Worm (Caenorhabditis elegans) whole organism, L4 larva: ENCODE measurements around the gene lido-11.

Experiments
- F26F4.8 ChIP-seq: fragments of 200-800 bp; sonication (Bioruptor generic); conservative IDR thresholded peaks from 2 replicates; pipeline ENCODE4 v1.3.6; 2022; ENCODE audit warnings: missing genetic modification characterization, missing compliant biosample characterization
- F37D6.2 ChIP-seq: sonication (generic microtip); optimal IDR thresholded peaks from 2 replicates; lab custom pipeline; 2016; ENCODE audit warnings: mild to moderate bottlenecking, missing genetic modification characterization, missing compliant biosample characterization
- R02D3.7 ChIP-seq: fragments of 150-350 bp; sonication (generic microtip); optimal IDR thresholded peaks from 3 replicates; lab custom pipeline; 2014; ENCODE audit warnings: missing biosample characterization, missing genetic modification characterization
- T26A8.4 ChIP-seq: fragments of 200-800 bp; sonication (Bioruptor generic); IDR thresholded peaks from 2 replicates; pipeline ENCODE4 v1.3.6; 2022; ENCODE audit warnings: missing genetic modification characterization, missing compliant biosample characterization
- Y105C5A.15 ChIP-seq: fragments of 200-800 bp; sonication (Bioruptor generic); IDR thresholded peaks from 2 replicates; pipeline ENCODE4 v1.3.6; 2022; ENCODE audit warnings: missing genetic modification characterization, missing compliant biosample characterization
- Y5F2A.4 ChIP-seq: fragments of 200-800 bp; sonication (Bioruptor generic); optimal IDR thresholded peaks from 2 replicates; lab custom pipeline; 2018; ENCODE audit warnings: mild to moderate bottlenecking, missing genetic modification characterization, missing compliant biosample characterization
- aha-1 ChIP-seq: fragments of 150-350 bp; peaks from one replicate; lab custom pipeline; 2014; ENCODE audit warnings: missing biosample characterization, missing genetic modification characterization
- ceh-20 ChIP-seq: fragments of 200-800 bp; sonication (Bioruptor generic); IDR thresholded peaks from 2 replicates; pipeline ENCODE4 v1.3.6; 2022; ENCODE audit warnings: missing genetic modification reagents, missing genetic modification characterization, missing compliant biosample characterization
- ceh-28 ChIP-seq: fragments of 150-350 bp; optimal IDR thresholded peaks from 2 replicates; lab custom pipeline; 2014; ENCODE audit warnings: missing biosample characterization, missing genetic modification reagents, missing genetic modification characterization
- ces-1 ChIP-seq: fragments of 150-350 bp; sonication (generic microtip); optimal IDR thresholded peaks from 4 replicates; lab custom pipeline; 2014; ENCODE audit warnings: missing biosample characterization, missing genetic modification reagents, missing genetic modification characterization
- daf-12 ChIP-seq: fragments of 150-350 bp; optimal IDR thresholded peaks from 2 replicates; lab custom pipeline; 2014; ENCODE audit warnings: missing biosample characterization, missing genetic modification reagents, missing genetic modification characterization
- daf-19 ChIP-seq: fragments of 200-800 bp; sonication (Bioruptor generic); conservative IDR thresholded peaks from 2 replicates; pipeline ENCODE4 v1.3.6; 2022; ENCODE audit warnings: missing genetic modification characterization, missing compliant biosample characterization
- dmd-6 ChIP-seq: fragments of 200-800 bp; sonication (Bioruptor generic); IDR thresholded peaks from 2 replicates; pipeline ENCODE4 v1.3.6; 2022; ENCODE audit warnings: missing genetic modification reagents, missing genetic modification characterization, missing compliant biosample characterization
- dmd-8 ChIP-seq: fragments of 200-800 bp; sonication (Bioruptor generic); IDR thresholded peaks from 2 replicates; pipeline ENCODE4 v1.3.6; 2022; ENCODE audit warnings: missing genetic modification characterization, missing compliant biosample characterization
- dmd-9 ChIP-seq: fragments of 200-800 bp; sonication (Bioruptor generic); IDR thresholded peaks from 2 replicates; pipeline ENCODE4 v1.3.6; 2022; ENCODE audit warnings: missing genetic modification reagents, missing genetic modification characterization, missing compliant biosample characterization
- dpl-1 ChIP-seq: fragments of 150-350 bp; optimal IDR thresholded peaks from 2 replicates; lab custom pipeline; 2014; ENCODE audit warnings: missing biosample characterization, missing genetic modification reagents, missing genetic modification characterization
- egl-43 ChIP-seq: fragments of 200-800 bp; sonication (Bioruptor generic); IDR thresholded peaks from 2 replicates; pipeline ENCODE4 v1.3.6; 2022; ENCODE audit warnings: missing genetic modification reagents, missing genetic modification characterization, missing compliant biosample characterization
- fkh-10 ChIP-seq: fragments of 150-350 bp; optimal IDR thresholded peaks from 2 replicates; lab custom pipeline; 2014; ENCODE audit warnings: missing biosample characterization, missing genetic modification reagents, missing genetic modification characterization
- fos-1 ChIP-seq: fragments of 150-350 bp; optimal IDR thresholded peaks from 2 replicates; lab custom pipeline; 2014; ENCODE audit warnings: missing biosample characterization, missing genetic modification characterization
- gei-8 ChIP-seq: fragments of 200-800 bp; sonication (Bioruptor generic); optimal IDR thresholded peaks from 2 replicates; lab custom pipeline; 2018; ENCODE audit warnings: mild to moderate bottlenecking, missing genetic modification characterization, missing compliant biosample characterization
- hlh-11 ChIP-seq: fragments of 200-800 bp; sonication (Bioruptor generic); optimal IDR thresholded peaks from 2 replicates; lab custom pipeline; 2018; ENCODE audit warnings: mild to moderate bottlenecking, missing genetic modification characterization, missing compliant biosample characterization
- hlh-30 ChIP-seq: sonication (generic microtip); optimal IDR thresholded peaks from 2 replicates; lab custom pipeline; 2017; ENCODE audit warnings: antibody characterized with exemption, mild to moderate bottlenecking, missing genetic modification characterization, missing compliant biosample characterization; ENCODE audit not compliant: insufficient read depth
- lin-1 ChIP-seq: fragments of 200-800 bp; sonication (Bioruptor generic); IDR thresholded peaks from 2 replicates; pipeline ENCODE4 v1.3.6; 2022; ENCODE audit warnings: missing genetic modification reagents, missing genetic modification characterization, missing compliant biosample characterization
- lin-15B ChIP-seq: fragments of 150-350 bp; sonication (generic microtip); optimal IDR thresholded peaks from 3 replicates; lab custom pipeline; 2014; ENCODE audit warnings: missing biosample characterization, missing genetic modification characterization
- lir-3 ChIP-seq: sonication (generic microtip); optimal IDR thresholded peaks from 2 replicates; lab custom pipeline; 2016; ENCODE audit warnings: mild to moderate bottlenecking, missing genetic modification characterization, missing compliant biosample characterization
- nhr-28 ChIP-seq: fragments of 150-350 bp; optimal IDR thresholded peaks from 2 replicates; lab custom pipeline; 2014; ENCODE audit warnings: missing biosample characterization, missing genetic modification characterization
- nhr-76 ChIP-seq: fragments of 150-350 bp; optimal IDR thresholded peaks from 2 replicates; lab custom pipeline; 2014; ENCODE audit warnings: missing biosample characterization, missing genetic modification characterization
- nhr-77 ChIP-seq: fragments of 150-350 bp; optimal IDR thresholded peaks from 2 replicates; lab custom pipeline; 2014; ENCODE audit warnings: missing biosample characterization, missing genetic modification characterization
- pha-4 ChIP-seq, 2 experiments: fragments of 150-350 bp in 1 of 2; fragments of 200-800 bp in 1 of 2; sonication (Bioruptor generic) in 1 of 2; IDR thresholded peaks in 1 of 2; optimal IDR thresholded peaks in 1 of 2; 2 replicates each; pipeline versions ENCODE4 v1.3.6 to Lab custom; 2014 to 2022; ENCODE audit warnings: missing genetic modification characterization in 2 of 2, missing genetic modification reagents in 2 of 2, missing biosample characterization in 1 of 2, missing compliant biosample characterization in 1 of 2
- php-3 ChIP-seq: fragments of 200-800 bp; sonication (Bioruptor generic); IDR thresholded peaks from 2 replicates; pipeline ENCODE4 v1.3.6; 2022; ENCODE audit warnings: missing genetic modification reagents, missing genetic modification characterization, missing compliant biosample characterization
- tra-1 ChIP-seq: fragments of 200-800 bp; sonication (Bioruptor generic); IDR thresholded peaks from 2 replicates; pipeline ENCODE4 v1.3.6; 2022; ENCODE audit warnings: missing genetic modification reagents, missing genetic modification characterization, missing compliant biosample characterization
- unc-39 ChIP-seq: sonication (generic microtip); optimal IDR thresholded peaks from 2 replicates; lab custom pipeline; 2017; ENCODE audit warnings: missing biosample characterization, missing genetic modification characterization
- unc-62 ChIP-seq, 3 experiments: fragments of 150-350 bp in 1 of 3; sonication (generic microtip); optimal IDR thresholded peaks in 2 of 3; peaks in 1 of 3; 1 replicate in 1 of 3; 2 replicates in 2 of 3; lab custom pipeline; 2014 to 2017; ENCODE audit warnings: missing biosample characterization in 3 of 3, missing genetic modification characterization in 3 of 3, missing genetic modification reagents in 3 of 3, missing genotype in 1 of 3
- ztf-7 ChIP-seq: fragments of 150-350 bp; optimal IDR thresholded peaks from 2 replicates; lab custom pipeline; 2014; ENCODE audit warnings: missing biosample characterization, missing genetic modification characterization

lido-11 gene

DNA sequence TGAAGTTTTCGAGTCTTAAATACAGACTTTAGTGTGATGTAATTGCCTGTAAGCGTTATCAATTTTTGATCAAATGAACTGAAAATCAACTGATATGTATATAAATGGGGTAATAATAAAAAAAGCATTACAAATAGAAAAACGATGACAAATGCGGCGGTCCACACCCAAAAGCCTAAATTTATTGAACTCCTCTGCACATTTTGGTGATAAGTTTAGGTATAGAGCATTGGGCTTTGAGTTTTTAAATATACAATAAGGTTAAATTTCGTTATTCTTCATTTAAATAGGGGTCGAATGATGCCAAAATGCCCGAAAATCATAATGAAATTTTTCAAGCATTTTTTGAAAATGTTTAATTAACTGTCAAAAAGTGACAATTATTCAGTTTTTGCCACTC, 16.0 kb downstream of the lido-11 start, which contains the start of gene clec-3:
Gene clec-3 (minus strand): TSS at position 101 of the 400 bp plus-strand sequence.
- TF ChIP-seq R02D3.7 (tag; lab: Kevin White, UChicago) = no peak
- no peak for TF ChIP-seq daf-12 (tag; lab: Kevin White, UChicago)
- TF ChIP-seq fos-1 (tag; lab: Kevin White, UChicago) = no peak
- no peak for TF ChIP-seq Y5F2A.4 (GFP tag; lab: Kevin White, UChicago)
- TF ChIP-seq nhr-76 (tag; lab: Kevin White, UChicago) = no peak
- TF ChIP-seq lir-3 = no peak
- TF ChIP-seq dpl-1 = no peak
- TF ChIP-seq fkh-10 (GFP tag; lab: Kevin White, UChicago) = no peak
- TF ChIP-seq pha-4 (GFP tag; IDR thresholded peaks at IDR 0.05; lab: Robert Waterston, UW) = no peak
- TF ChIP-seq pha-4 (tag; optimal IDR thresholded peaks at IDR 0.05; lab: Kevin White, UChicago) = no peak
- no peak for TF ChIP-seq unc-39 (tag; lab: Kevin White, UChicago)

DNA sequence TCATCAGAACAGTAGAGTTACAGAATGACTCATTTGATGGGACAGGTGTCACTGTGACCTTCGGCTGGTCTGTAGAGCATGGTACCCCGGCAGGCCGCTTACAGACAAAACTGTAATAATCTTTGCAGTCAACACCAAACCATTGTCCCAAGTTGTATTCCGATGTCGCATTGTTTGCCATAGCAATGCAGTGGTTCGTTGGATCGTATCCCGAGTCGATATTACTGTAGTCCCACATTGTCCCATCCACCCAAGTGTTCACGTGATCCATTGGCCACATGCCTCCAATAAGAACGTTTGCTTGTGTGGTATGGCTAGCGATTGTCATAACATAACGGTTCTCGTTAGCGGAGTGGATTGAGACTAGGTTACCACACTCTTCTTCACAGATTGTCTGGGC, 17.1 kb downstream of the lido-11 start:
- TF ChIP-seq lin-1 (GFP tag; lab: Robert Waterston, UW) = no peak
- peak in 1 of 2 experiments; percentile 91 for TF ChIP-seq unc-62 (GFP tag; optimal IDR thresholded peaks at IDR 0.05 in 1 of 2; lab: Kevin White, UChicago)
- TF ChIP-seq unc-62 (tag; optimal IDR thresholded peaks at IDR 0.05; lab: Kevin White, UChicago) = no peak
- no peak for TF ChIP-seq F37D6.2
- TF ChIP-seq, all 104 proteins: peak for 1

DNA sequence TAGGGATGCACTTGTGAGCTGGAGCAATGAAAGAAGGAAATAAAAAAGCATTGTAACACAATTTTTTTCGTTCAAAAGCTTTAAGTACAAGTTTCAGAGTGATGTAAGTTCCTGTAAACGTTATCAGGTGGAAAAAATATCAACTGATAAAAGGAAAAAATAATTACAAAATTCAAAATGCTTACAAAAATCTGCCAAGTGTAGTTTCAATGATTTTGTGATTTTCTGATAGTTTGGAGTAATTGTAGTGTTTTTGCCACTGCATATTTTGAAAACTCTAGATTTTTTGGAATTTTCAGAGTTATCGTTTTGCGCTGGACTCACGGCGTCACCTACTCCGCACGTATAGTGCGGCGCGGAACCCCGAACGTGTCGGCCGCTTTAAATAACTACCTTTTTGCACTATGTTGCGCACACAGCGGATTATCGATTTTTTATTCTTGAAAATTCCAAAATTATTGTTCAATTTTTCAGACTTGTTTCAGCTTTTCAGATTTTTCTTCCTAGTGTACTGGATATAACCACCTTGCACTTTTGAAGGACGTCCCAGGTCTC, 19.7 kb downstream of the lido-11 start, which contains the start of gene clec-2:
Gene clec-2 (minus strand): TSS at position 51 of the 555 bp plus-strand sequence.
- TF ChIP-seq aha-1 (tag; lab: Kevin White, UChicago) = peak; percentile 7
- TF ChIP-seq lir-3 = no peak

DNA sequence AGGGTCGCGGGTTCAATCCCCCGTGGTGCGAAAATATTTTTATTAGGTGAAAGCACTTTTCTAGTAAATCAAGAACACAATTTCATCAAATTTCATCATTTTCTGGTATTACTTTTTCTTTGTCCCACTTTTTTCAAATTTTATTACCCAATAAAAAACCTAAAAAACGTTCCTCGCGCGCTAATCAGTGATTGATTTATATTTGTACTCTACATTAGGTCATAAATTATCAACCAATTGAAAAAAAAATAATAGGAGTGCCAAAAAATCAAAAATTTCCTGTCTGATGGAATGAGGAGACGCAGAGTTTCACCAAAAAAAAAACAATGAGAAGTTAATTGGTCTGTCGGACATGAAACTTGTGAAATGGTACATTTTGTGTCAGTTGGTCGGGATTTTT, 20.9 kb downstream of the lido-11 start:
- no peak for TF ChIP-seq daf-12 (tag; lab: Kevin White, UChicago)
- 0 out of 2 replicates have a peak, but pooled peaks have one; percentile 8 for TF ChIP-seq dmd-6
- peak; percentile 18 for TF ChIP-seq nhr-28 (tag; lab: Kevin White, UChicago)
- TF ChIP-seq daf-19 (GFP tag; lab: Robert Waterston, UW) = no peak
- no peak for TF ChIP-seq R02D3.7 (tag; lab: Kevin White, UChicago)
- TF ChIP-seq tra-1 (GFP tag; lab: Robert Waterston, UW) = 0 out of 2 replicates have a peak, but pooled peaks have one; percentile 14
- TF ChIP-seq ceh-28 (tag; lab: Kevin White, UChicago) = no peak
- TF ChIP-seq Y105C5A.15 (GFP tag; lab: Robert Waterston, UW) = no peak
- peak; percentile 83 for TF ChIP-seq php-3 (GFP tag; lab: Robert Waterston, UW)
- no peak for TF ChIP-seq gei-8 (GFP tag; lab: Kevin White, UChicago)
- peak; percentile 86 for TF ChIP-seq ceh-20

DNA sequence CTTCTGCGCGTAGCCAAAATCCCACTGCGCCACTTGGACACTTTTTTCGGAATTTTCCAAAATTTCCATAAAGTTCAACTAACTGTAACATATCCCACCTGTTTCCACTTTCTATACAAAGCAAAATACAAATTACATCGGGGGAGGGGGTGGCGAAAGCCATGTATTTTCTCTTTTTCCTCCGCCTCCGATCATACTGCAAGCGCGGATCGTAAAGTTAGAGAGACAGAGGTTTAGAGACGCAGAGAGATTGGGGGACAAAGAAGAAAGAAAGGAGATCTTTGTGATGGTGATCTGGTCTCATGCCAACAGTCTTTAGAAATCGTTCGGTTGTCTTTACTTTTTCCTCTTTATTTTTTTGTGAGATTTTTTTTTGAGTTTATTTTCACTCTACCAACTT, 24.5 kb downstream of the lido-11 start:
- TF ChIP-seq aha-1 (tag; lab: Kevin White, UChicago) (peak; percentile 37), hlh-30 (tag; lab: Kevin White, UChicago) (peak; percentile 2), F26F4.8 (GFP tag; lab: Robert Waterston, UW) (no peak), ztf-7 (tag; lab: Kevin White, UChicago) (no peak), nhr-28 (tag; lab: Kevin White, UChicago) (peak; percentile 2), dmd-9 (no peak), dmd-8 (no peak), hlh-11 (peak; percentile 4), R02D3.7 (tag; lab: Kevin White, UChicago) (no peak)

DNA sequence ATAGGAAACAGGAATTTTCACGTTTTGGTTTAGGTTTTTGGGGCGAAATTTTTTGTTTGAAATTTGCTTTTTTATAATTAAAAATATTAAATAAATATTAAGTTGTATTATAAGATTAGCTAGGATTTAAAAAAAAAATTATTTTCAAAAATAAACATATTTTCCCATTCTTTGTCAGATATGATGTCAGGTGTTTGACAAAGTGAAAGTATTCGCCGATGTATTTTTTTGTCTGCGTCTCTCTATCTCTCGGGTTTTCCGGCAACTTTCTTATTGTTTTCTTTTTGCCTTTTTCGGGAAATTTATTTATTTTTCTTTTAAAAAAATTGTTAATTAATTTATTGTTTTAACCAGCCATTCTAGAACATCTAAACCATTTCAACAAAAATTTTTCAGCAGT, 26.6 kb downstream of the lido-11 start:
- TF ChIP-seq T26A8.4 (GFP tag; lab: Robert Waterston, UW) (no peak), pha-4 (GFP tag; IDR thresholded peaks at IDR 0.05; lab: Robert Waterston, UW) (no peak), pha-4 (tag; optimal IDR thresholded peaks at IDR 0.05; lab: Kevin White, UChicago) (no peak), unc-39 (tag; lab: Kevin White, UChicago) (no peak), egl-43 (GFP tag; lab: Robert Waterston, UW) (no peak), nhr-77 (no peak), ces-1 (no peak), lin-15B (tag; lab: Kevin White, UChicago) (no peak)
